Worm (Caenorhabditis elegans) whole organism, early embryonic: ENCODE measurements around the gene irld-38.

ENCODE experiments used
- ama-1 ChIP-seq: fragments of 150-350 bp; optimal IDR thresholded peaks from 2 replicates; lab custom pipeline; 2014
- ceh-36 ChIP-seq: sonication (generic microtip); optimal IDR thresholded peaks from 2 replicates; lab custom pipeline; 2016; ENCODE audit warnings: missing genetic modification characterization, inconsistent platforms, missing compliant biosample characterization
- ets-7 ChIP-seq: sonication (generic microtip); optimal IDR thresholded peaks from 2 replicates; lab custom pipeline; 2016; ENCODE audit warnings: missing genotype, missing genetic modification characterization, missing compliant biosample characterization
- flt-1 ChIP-seq: fragments of 200-800 bp; sonication (Bioruptor generic); IDR thresholded peaks from 2 replicates; pipeline ENCODE4 v1.3.6; 2022; ENCODE audit warnings: missing genetic modification characterization, missing compliant biosample characterization
- hmg-4 ChIP-seq: fragments of 200-800 bp; sonication (Bioruptor generic); optimal IDR thresholded peaks from 2 replicates; lab custom pipeline; 2018; ENCODE audit warnings: mild to moderate bottlenecking, missing genetic modification characterization, missing compliant biosample characterization
- hnd-1 ChIP-seq: sonication (generic microtip); optimal IDR thresholded peaks from 2 replicates; lab custom pipeline; 2016; ENCODE audit warnings: missing genetic modification characterization, missing compliant biosample characterization
- scrt-1 ChIP-seq: fragments of 200-800 bp; sonication (Bioruptor generic); IDR thresholded peaks from 2 replicates; pipeline ENCODE4 v1.3.6; 2022; ENCODE audit warnings: missing genetic modification characterization, missing compliant biosample characterization
- tra-4 ChIP-seq: sonication (generic microtip); optimal IDR thresholded peaks from 2 replicates; lab custom pipeline; 2017; ENCODE audit warnings: missing genetic modification characterization, missing compliant biosample characterization

DNA sequence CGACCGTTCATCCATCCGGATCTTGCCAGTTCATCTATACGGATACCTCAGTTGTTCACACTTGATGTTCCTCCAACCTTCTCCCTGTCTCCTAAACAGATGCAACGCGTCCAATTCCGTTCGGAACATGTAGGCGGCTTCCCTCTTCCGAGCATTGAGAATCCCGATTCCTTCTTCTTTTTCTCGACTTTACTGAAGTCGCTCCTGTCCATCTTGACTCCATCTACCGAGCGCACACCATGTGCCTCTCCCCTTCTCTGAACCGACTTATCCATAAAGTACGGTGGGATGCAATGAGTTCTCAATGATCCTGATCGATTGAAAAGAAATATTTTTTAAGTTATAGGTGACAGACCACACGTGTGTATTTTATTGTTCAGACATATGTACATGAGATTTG lies 40.2 kb downstream of the irld-38 start:
- TF ChIP-seq ama-1 (lab: Kevin White, UChicago), result no peak
- no peak for TF ChIP-seq flt-1 (GFP tag; lab: Robert Waterston, UW)
- TF ChIP-seq hmg-4 (GFP tag; lab: Kevin White, UChicago), result no peak
- no peak for TF ChIP-seq tra-4
- no peak for TF ChIP-seq scrt-1 (GFP tag; lab: Robert Waterston, UW)
- TF ChIP-seq hnd-1 (tag; lab: Kevin White, UChicago), result no peak
- no peak for TF ChIP-seq ets-7 (tag; lab: Kevin White, UChicago)
- no peak for TF ChIP-seq ceh-36 (tag; lab: Kevin White, UChicago)
